Worm (Caenorhabditis elegans) whole organism, L1 larva: ENCODE results near the gene jmjd-3.3.

Experiments
- C04F5.9 ChIP-seq: sonication (generic microtip); optimal IDR thresholded peaks from 2 replicates; lab custom pipeline; 2016; ENCODE audit warnings: missing genetic modification characterization, missing compliant biosample characterization
- C16A3.4 ChIP-seq: fragments of 150-350 bp; optimal IDR thresholded peaks from 2 replicates; lab custom pipeline; 2014; ENCODE audit warnings: missing biosample characterization, missing genetic modification characterization
- C34B4.2 ChIP-seq: sonication (generic microtip); optimal IDR thresholded peaks from 2 replicates; lab custom pipeline; 2017; ENCODE audit warnings: mild to moderate bottlenecking, missing genetic modification characterization, missing compliant biosample characterization
- F16B12.6 ChIP-seq: fragments of 150-350 bp; optimal IDR thresholded peaks from 2 replicates; lab custom pipeline; 2014; ENCODE audit warnings: missing biosample characterization, missing genetic modification characterization
- Y116A8C.19 ChIP-seq: sonication (generic microtip); optimal IDR thresholded peaks from 2 replicates; lab custom pipeline; 2016; ENCODE audit warnings: missing compliant biosample characterization, missing genetic modification characterization, borderline replicate concordance
- aha-1 ChIP-seq: fragments of 150-350 bp; optimal IDR thresholded peaks from 2 replicates; lab custom pipeline; 2014; ENCODE audit warnings: missing biosample characterization, missing genetic modification characterization
- ceh-82 ChIP-seq, 3 experiments: fragments of 150-350 bp in 1 of 3; sonication (generic microtip) in 2 of 3; optimal IDR thresholded peaks; 2 replicates each; lab custom pipeline; 2014 to 2017; ENCODE audit warnings: missing biosample characterization in 3 of 3, missing genetic modification characterization in 3 of 3
- dpl-1 ChIP-seq, 3 experiments: fragments of 150-350 bp in 2 of 3; sonication (generic microtip) in 1 of 3; optimal IDR thresholded peaks; 2 replicates each; lab custom pipeline; 2014 to 2017; ENCODE audit warnings: missing biosample characterization in 3 of 3, missing genetic modification characterization in 3 of 3, missing genetic modification reagents in 3 of 3
- dsc-1 ChIP-seq: sonication (generic microtip); optimal IDR thresholded peaks from 2 replicates; lab custom pipeline; 2016; ENCODE audit warnings: mild to moderate bottlenecking, missing genetic modification characterization, missing compliant biosample characterization
- efl-1 ChIP-seq, 4 experiments: fragments of 150-350 bp; optimal IDR thresholded peaks in 3 of 4; peaks in 1 of 4; 1 replicate in 1 of 4; 2 replicates in 3 of 4; lab custom pipeline; 2014; ENCODE audit warnings: missing biosample characterization in 2 of 4, missing genetic modification characterization in 2 of 4, missing genetic modification reagents in 2 of 4
- efl-3 ChIP-seq: fragments of 200-800 bp; sonication (Bioruptor generic); optimal IDR thresholded peaks from 2 replicates; lab custom pipeline; 2018; ENCODE audit warnings: mild to moderate bottlenecking, missing genetic modification characterization, missing compliant biosample characterization
- egl-27 ChIP-seq, 2 experiments: fragments of 150-350 bp in 1 of 2; sonication (generic microtip); optimal IDR thresholded peaks; 3 replicates each; lab custom pipeline; 2017 to 2018; ENCODE audit warnings: missing biosample characterization in 2 of 2, missing genetic modification characterization in 2 of 2, missing genetic modification reagents in 2 of 2
- elt-2 ChIP-seq: sonication (generic microtip); optimal IDR thresholded peaks from 2 replicates; lab custom pipeline; 2016; ENCODE audit warnings: missing genetic modification characterization, mild to moderate bottlenecking, inconsistent platforms, missing compliant biosample characterization, missing genetic modification reagents
- fkh-10 ChIP-seq: sonication (generic microtip); optimal IDR thresholded peaks from 2 replicates; lab custom pipeline; 2017; ENCODE audit warnings: missing biosample characterization, missing genetic modification reagents, missing genetic modification characterization
- fkh-8 ChIP-seq: sonication (generic microtip); optimal IDR thresholded peaks from 2 replicates; lab custom pipeline; 2016; ENCODE audit warnings: mild to moderate bottlenecking, missing genetic modification characterization, missing compliant biosample characterization
- fos-1 ChIP-seq: fragments of 150-350 bp; optimal IDR thresholded peaks from 2 replicates; lab custom pipeline; 2014; ENCODE audit warnings: missing biosample characterization, missing genetic modification characterization
- hlh-17 ChIP-seq: fragments of 200-800 bp; sonication (Bioruptor generic); optimal IDR thresholded peaks from 2 replicates; lab custom pipeline; 2018; ENCODE audit warnings: missing genetic modification characterization, mild to moderate bottlenecking, missing compliant biosample characterization, moderate library complexity, borderline replicate concordance
- hlh-4 ChIP-seq: sonication (generic microtip); optimal IDR thresholded peaks from 2 replicates; lab custom pipeline; 2016; ENCODE audit warnings: mild to moderate bottlenecking, missing genetic modification characterization, missing compliant biosample characterization
- jun-1 ChIP-seq: fragments of 150-350 bp; optimal IDR thresholded peaks from 2 replicates; lab custom pipeline; 2014; ENCODE audit warnings: missing biosample characterization, missing genetic modification reagents, missing genetic modification characterization
- lin-14 ChIP-seq: fragments of 200-800 bp; sonication (Bioruptor generic); optimal IDR thresholded peaks from 2 replicates; lab custom pipeline; 2018; ENCODE audit warnings: mild to moderate bottlenecking, missing genetic modification characterization, moderate library complexity, missing compliant biosample characterization
- lin-35 ChIP-seq, 2 experiments: fragments of 150-350 bp; optimal IDR thresholded peaks; 2 replicates each; lab custom pipeline; 2014; ENCODE audit warnings: missing biosample characterization in 2 of 2, missing genetic modification characterization in 2 of 2, missing genetic modification reagents in 2 of 2
- lir-3 ChIP-seq: sonication (generic microtip); optimal IDR thresholded peaks from 2 replicates; lab custom pipeline; 2016; ENCODE audit warnings: mild to moderate bottlenecking, missing genetic modification characterization, moderate library complexity, missing compliant biosample characterization; ENCODE audit not compliant: poor library complexity
- lsy-2 ChIP-seq, 2 experiments: fragments of 150-350 bp; optimal IDR thresholded peaks; 2 replicates each; lab custom pipeline; 2014; ENCODE audit warnings: missing biosample characterization in 2 of 2, missing genetic modification characterization in 2 of 2
- mab-9 ChIP-seq: fragments of 200-800 bp; sonication (Bioruptor generic); IDR thresholded peaks from 2 replicates; pipeline ENCODE4 v1.3.6; 2022; ENCODE audit warnings: missing genetic modification reagents, missing genetic modification characterization, missing compliant biosample characterization
- mef-2 ChIP-seq: fragments of 150-350 bp; optimal IDR thresholded peaks from 2 replicates; lab custom pipeline; 2014; ENCODE audit warnings: missing biosample characterization, missing genetic modification characterization
- nhr-11 ChIP-seq: fragments of 150-350 bp; optimal IDR thresholded peaks from 2 replicates; lab custom pipeline; 2014; ENCODE audit warnings: missing biosample characterization, missing genetic modification characterization
- nhr-20 ChIP-seq: sonication (generic microtip); optimal IDR thresholded peaks from 2 replicates; lab custom pipeline; 2016; ENCODE audit warnings: mild to moderate bottlenecking, missing genetic modification characterization, missing compliant biosample characterization
- nhr-28 ChIP-seq: fragments of 150-350 bp; optimal IDR thresholded peaks from 2 replicates; lab custom pipeline; 2014; ENCODE audit warnings: missing biosample characterization, missing genetic modification characterization
- nhr-84 ChIP-seq: sonication (generic microtip); optimal IDR thresholded peaks from 2 replicates; lab custom pipeline; 2017; ENCODE audit warnings: missing biosample characterization, missing genetic modification characterization
- nhr-85 ChIP-seq: sonication (generic microtip); peaks from one replicate; lab custom pipeline; 2016; ENCODE audit warnings: missing genetic modification characterization, inconsistent platforms, missing compliant biosample characterization
- pag-3 ChIP-seq: sonication (generic microtip); optimal IDR thresholded peaks from 2 replicates; lab custom pipeline; 2017; ENCODE audit warnings: missing genetic modification characterization, mild to moderate bottlenecking, missing compliant biosample characterization, antibody characterized with exemption, borderline replicate concordance; ENCODE audit not compliant: insufficient read depth
- rnt-1 ChIP-seq: sonication (generic microtip); optimal IDR thresholded peaks from 2 replicates; lab custom pipeline; 2016; ENCODE audit warnings: mild to moderate bottlenecking, missing genetic modification characterization, moderate library complexity, missing compliant biosample characterization
- snu-23 ChIP-seq: sonication (generic microtip); optimal IDR thresholded peaks from 2 replicates; lab custom pipeline; 2016; ENCODE audit warnings: missing genetic modification characterization, missing compliant biosample characterization
- sox-4 ChIP-seq: sonication (generic microtip); optimal IDR thresholded peaks from 2 replicates; lab custom pipeline; 2016; ENCODE audit warnings: missing genetic modification characterization, missing compliant biosample characterization
- unc-30 ChIP-seq: sonication (generic microtip); optimal IDR thresholded peaks from 2 replicates; lab custom pipeline; 2017; ENCODE audit warnings: missing biosample characterization, missing genetic modification characterization
- unc-86 ChIP-seq: sonication (generic microtip); optimal IDR thresholded peaks from 2 replicates; lab custom pipeline; 2016; ENCODE audit warnings: missing genetic modification characterization, missing compliant biosample characterization
- zip-4 ChIP-seq: fragments of 200-800 bp; sonication (Bioruptor generic); optimal IDR thresholded peaks from 2 replicates; lab custom pipeline; 2018; ENCODE audit warnings: mild to moderate bottlenecking, missing genetic modification characterization, moderate library complexity, missing compliant biosample characterization
- ztf-11 ChIP-seq, 2 experiments: sonication (generic microtip); optimal IDR thresholded peaks; 2 replicates each; lab custom pipeline; 2016 to 2017; ENCODE audit warnings: missing genetic modification characterization in 2 of 2, missing biosample characterization in 1 of 2, missing compliant biosample characterization in 1 of 2

The jmjd-3.3 gene

ce11 chrX:13419884-13420339 is 16.3 kb upstream of the jmjd-3.3 start, which contains the start of gene C29F7.3 (continued):
- TF ChIP-seq egl-27 (tag; optimal IDR thresholded peaks at IDR 0.05; lab: Kevin White, UChicago) (no peak), fkh-10 (GFP tag; lab: Kevin White, UChicago) (no peak), efl-1 (optimal IDR thresholded peaks at IDR 0.05; lab: Kevin White, UChicago) (peak in 1 of 2 experiments; percentile 21), efl-1 (GFP tag; optimal IDR thresholded peaks at IDR 0.05 in 1 of 2; lab: Kevin White, UChicago) (no peak), zip-4 (GFP tag; lab: Kevin White, UChicago) (no peak), fkh-8 (tag; lab: Kevin White, UChicago) (no peak), nhr-20 (peak; percentile 21), fos-1 (no peak), snu-23 (GFP tag; lab: Kevin White, UChicago) (peak; percentile 42), sox-4 (tag; lab: Kevin White, UChicago) (no peak), F16B12.6 (no peak), nhr-28 (tag; lab: Kevin White, UChicago) (no peak), lsy-2 (tag; optimal IDR thresholded peaks at IDR 0.05; lab: Kevin White, UChicago) (no peak), mef-2 (no peak), unc-86 (tag; lab: Kevin White, UChicago) (no peak), nhr-84 (tag; lab: Kevin White, UChicago) (no peak), C04F5.9 (tag; lab: Kevin White, UChicago) (no peak), pag-3 (no peak), lin-14 (GFP tag; lab: Kevin White, UChicago) (peak; percentile 64), mab-9 (GFP tag; lab: Robert Waterston, UW) (no peak), ztf-11 (tag; optimal IDR thresholded peaks at IDR 0.05; lab: Kevin White, UChicago) (no peak), Y116A8C.19 (tag; lab: Kevin White, UChicago) (no peak), ceh-82 (tag; optimal IDR thresholded peaks at IDR 0.05; lab: Kevin White, UChicago) (no peak), unc-30 (tag; lab: Kevin White, UChicago) (no peak), C34B4.2 (no peak), dpl-1 (GFP tag; optimal IDR thresholded peaks at IDR 0.05; lab: Kevin White, UChicago) (no peak), dsc-1 (tag; lab: Kevin White, UChicago) (no peak), rnt-1 (tag; lab: Kevin White, UChicago) (peak; percentile 23), C16A3.4 (tag; lab: Kevin White, UChicago) (no peak), lir-3 (tag; lab: Kevin White, UChicago) (peak; percentile 9), jun-1 (tag; lab: Kevin White, UChicago) (no peak), nhr-11 (no peak), aha-1 (tag; lab: Kevin White, UChicago) (no peak), elt-2 (no peak), hlh-17 (GFP tag; lab: Kevin White, UChicago) (no peak)

- TF ChIP-seq lin-35 (GFP tag; optimal IDR thresholded peaks at IDR 0.05; lab: Kevin White, UChicago) = peak in 1 of 2 experiments; percentile 3
- TF ChIP-seq elt-2 = peak; percentile 57
- no peak for TF ChIP-seq nhr-85 (tag; lab: Kevin White, UChicago)
Measured at ce11 chrX:13421068-13421467, 15.2 kb upstream of the jmjd-3.3 start.

ce11 chrX:13423340-13423739 is 12.9 kb upstream of the jmjd-3.3 start, which contains the start of gene fkh-3:
fkh-3 (minus strand) TSS chrX:13423440.
- no peak for TF ChIP-seq hlh-4 (tag; lab: Kevin White, UChicago)
- TF ChIP-seq nhr-28 (tag; lab: Kevin White, UChicago) = no peak
- no peak for TF ChIP-seq dpl-1 (GFP tag; optimal IDR thresholded peaks at IDR 0.05; lab: Kevin White, UChicago)
- TF ChIP-seq efl-3 = no peak
- no peak for TF ChIP-seq rnt-1 (tag; lab: Kevin White, UChicago)
- TF ChIP-seq, all 84 proteins: peak for 0
